Worm (Caenorhabditis elegans): ENCODE data around the gene oac-6.

- TF ChIP-seq dve-1 (tag; optimal IDR thresholded peaks at IDR 0.05) (no peak), unc-3 (GFP tag; conservative IDR thresholded peaks at IDR 0.05) (no peak), unc-3 (tag; optimal IDR thresholded peaks at IDR 0.05) (no peak), fkh-10 (GFP tag; optimal IDR thresholded peaks at IDR 0.05) (no peak)
Observed at ce11 chrV:16346406-16347108, 44.0 kb downstream of the oac-6 start, which contains the start of the genes W08G11.5 and W08G11.1.
